Fruit fly (Drosophila melanogaster) whole organism, embryonic: ENCODE measurements around the gene CG12723.
A peak's percentile ranks its signal among the peaks of the same experiment; 100 is the strongest.

Source experiments
- ATbp ChIP-seq: fragments of 200-800 bp; sonication (Bioruptor generic); optimal IDR thresholded peaks from 2 replicates; lab custom pipeline; 2017; ENCODE audit warnings: missing biosample characterization, mild to moderate bottlenecking, missing genetic modification characterization, missing genetic modification reagents
- CG13775 ChIP-seq: fragments of 200-800 bp; sonication (Bioruptor generic); optimal IDR thresholded peaks from 3 replicates; lab custom pipeline; 2017; ENCODE audit warnings: missing biosample characterization, mild to moderate bottlenecking, missing genetic modification characterization
- CG14710 ChIP-seq: fragments of 200-800 bp; sonication (Bioruptor generic); optimal IDR thresholded peaks from 3 replicates; lab custom pipeline; 2019; ENCODE audit warnings: missing biosample characterization, mild to moderate bottlenecking, missing genetic modification characterization, moderate library complexity
- CG15601 ChIP-seq: fragments of 200-800 bp; sonication (Bioruptor generic); optimal IDR thresholded peaks from 3 replicates; lab custom pipeline; 2019; ENCODE audit warnings: missing biosample characterization, mild to moderate bottlenecking, missing genetic modification characterization, moderate library complexity
- CG1603 ChIP-seq: fragments of 200-800 bp; sonication (Bioruptor generic); optimal IDR thresholded peaks from 2 replicates; lab custom pipeline; 2019; ENCODE audit warnings: missing biosample characterization, mild to moderate bottlenecking, missing genetic modification characterization, moderate library complexity
- CG17361 ChIP-seq: fragments of 200-800 bp; sonication (Bioruptor generic); IDR thresholded peaks from 3 replicates; pipeline ENCODE4 v1.3.6; 2022; ENCODE audit warnings: missing biosample characterization, missing genetic modification characterization
- CG17568 ChIP-seq: fragments of 200-800 bp; sonication (Bioruptor generic); optimal IDR thresholded peaks from 2 replicates; lab custom pipeline; 2018; ENCODE audit warnings: missing biosample characterization, mild to moderate bottlenecking, missing genetic modification characterization, moderate library complexity
- CG2712 ChIP-seq: fragments of 200-800 bp; optimal IDR thresholded peaks from 3 replicates; lab custom pipeline; 2019; ENCODE audit warnings: missing biosample characterization, mild to moderate bottlenecking, missing genetic modification characterization, moderate library complexity
- CG30431 ChIP-seq: fragments of 200-800 bp; sonication (Bioruptor generic); optimal IDR thresholded peaks from 2 replicates; lab custom pipeline; 2017; ENCODE audit warnings: missing biosample characterization, missing genetic modification characterization
- CG34422 ChIP-seq: fragments of 200-800 bp; sonication (Bioruptor generic); IDR thresholded peaks from 3 replicates; pipeline ENCODE4 v1.3.6; 2022; ENCODE audit warnings: missing biosample characterization, missing genetic modification characterization
- CG4707 ChIP-seq: fragments of 200-800 bp; sonication (Bioruptor generic); optimal IDR thresholded peaks from 2 replicates; lab custom pipeline; 2018; ENCODE audit warnings: missing biosample characterization, mild to moderate bottlenecking, missing genetic modification characterization, moderate library complexity
- CG6254 ChIP-seq: fragments of 200-800 bp; sonication (Bioruptor generic); optimal IDR thresholded peaks from 3 replicates; lab custom pipeline; 2017; ENCODE audit warnings: mild to moderate bottlenecking, missing biosample characterization, missing genetic modification reagents, missing genetic modification characterization
- CG7928 ChIP-seq: fragments of 200-800 bp; sonication (Bioruptor generic); optimal IDR thresholded peaks from 2 replicates; lab custom pipeline; 2017; ENCODE audit warnings: missing biosample characterization, mild to moderate bottlenecking, missing genetic modification characterization
- CG8388 ChIP-seq: fragments of 200-800 bp; sonication (Bioruptor generic); optimal IDR thresholded peaks from 2 replicates; lab custom pipeline; 2019; ENCODE audit warnings: missing biosample characterization, mild to moderate bottlenecking, missing genetic modification characterization, moderate library complexity
- CTCF ChIP-seq: fragments of 200-800 bp; sonication (Bioruptor generic); optimal IDR thresholded peaks from 2 replicates; lab custom pipeline; 2017; ENCODE audit warnings: missing biosample characterization, mild to moderate bottlenecking, missing genetic modification characterization, moderate library complexity
- Chrac-16 ChIP-seq: fragments of 200-800 bp; sonication (Bioruptor generic); optimal IDR thresholded peaks from 3 replicates; lab custom pipeline; 2016; ENCODE audit warnings: missing biosample characterization, missing genetic modification characterization
- CrebB ChIP-seq: fragments of 200-800 bp; sonication (Bioruptor generic); optimal IDR thresholded peaks from 3 replicates; lab custom pipeline; 2018; ENCODE audit warnings: missing biosample characterization, mild to moderate bottlenecking, missing genetic modification characterization
- Dad ChIP-seq: fragments of 200-800 bp; sonication (Bioruptor generic); optimal IDR thresholded peaks from 3 replicates; lab custom pipeline; 2016; ENCODE audit warnings: missing biosample characterization, missing genetic modification characterization
- Drgx ChIP-seq: fragments of 200-800 bp; sonication (Bioruptor generic); IDR thresholded peaks from 2 replicates; pipeline ENCODE4 v1.3.6; 2022; ENCODE audit warnings: missing biosample characterization, missing genetic modification characterization
- E2f2 ChIP-seq: fragments of 200-800 bp; sonication (Bioruptor generic); IDR thresholded peaks from 2 replicates; pipeline ENCODE4 v1.3.6; 2022; ENCODE audit warnings: missing biosample characterization, missing genetic modification characterization
- Ets65A ChIP-seq: fragments of 200-800 bp; sonication (Bioruptor generic); peaks from one replicate; lab custom pipeline; 2016; ENCODE audit warnings: missing biosample characterization, missing genetic modification characterization
- H15 ChIP-seq: fragments of 200-800 bp; sonication (Bioruptor generic); IDR thresholded peaks from 3 replicates; pipeline ENCODE4 v1.3.6; 2022; ENCODE audit warnings: missing biosample characterization, missing genetic modification characterization
- Hmx ChIP-seq: fragments of 200-800 bp; sonication (Bioruptor generic); optimal IDR thresholded peaks from 2 replicates; lab custom pipeline; 2016; ENCODE audit warnings: missing biosample characterization, missing genetic modification characterization
- Med ChIP-seq: fragments of 200-800 bp; sonication (Bioruptor generic); peaks from one replicate; lab custom pipeline; 2016; ENCODE audit warnings: missing biosample characterization, missing genetic modification characterization, mild to moderate bottlenecking, inconsistent platforms, moderate library complexity
- Ssrp ChIP-seq: fragments of 200-800 bp; sonication (Bioruptor generic); optimal IDR thresholded peaks from 2 replicates; lab custom pipeline; 2018; ENCODE audit warnings: missing biosample characterization, mild to moderate bottlenecking, missing genetic modification characterization, moderate library complexity
- Xrp1 ChIP-seq: fragments of 200-800 bp; sonication (Bioruptor generic); IDR thresholded peaks from 2 replicates; pipeline ENCODE4 v1.3.6; 2022; ENCODE audit warnings: missing biosample characterization, missing genetic modification characterization
- amos ChIP-seq: fragments of 200-800 bp; sonication (Bioruptor generic); IDR thresholded peaks from 2 replicates; pipeline ENCODE4 v1.3.6; 2022; ENCODE audit warnings: missing biosample characterization, missing genetic modification characterization; ENCODE audit not compliant: partially characterized antibody
- ash1 ChIP-seq: fragments of 200-800 bp; sonication (Bioruptor generic); optimal IDR thresholded peaks from 2 replicates; lab custom pipeline; 2018; ENCODE audit warnings: missing biosample characterization, mild to moderate bottlenecking, missing genetic modification characterization
- bsh ChIP-seq, 2 experiments: fragments of 200-800 bp; sonication (Bioruptor generic); optimal IDR thresholded peaks; 2 replicates each; lab custom pipeline; 2017 to 2018; ENCODE audit warnings: mild to moderate bottlenecking in 2 of 2, missing biosample characterization in 2 of 2, missing genetic modification characterization in 2 of 2, moderate library complexity in 1 of 2
- chif ChIP-seq, 2 experiments: fragments of 200-800 bp; sonication (Bioruptor generic); optimal IDR thresholded peaks; 3 replicates each; lab custom pipeline; 2016; ENCODE audit warnings: missing biosample characterization in 2 of 2, missing genetic modification characterization in 2 of 2
- chinmo ChIP-seq: fragments of 200-800 bp; sonication (Bioruptor generic); IDR thresholded peaks from 4 replicates; pipeline ENCODE4 v1.3.6; 2022; ENCODE audit warnings: missing biosample characterization, missing genetic modification characterization; ENCODE audit not compliant: partially characterized antibody
- ewg ChIP-seq: fragments of 200-800 bp; sonication (Bioruptor generic); optimal IDR thresholded peaks from 3 replicates; lab custom pipeline; 2017; ENCODE audit warnings: mild to moderate bottlenecking, missing biosample characterization, missing genetic modification reagents, missing genetic modification characterization
- exex ChIP-seq: fragments of 200-800 bp; sonication (Bioruptor generic); optimal IDR thresholded peaks from 4 replicates; lab custom pipeline; 2018; ENCODE audit warnings: missing biosample characterization, mild to moderate bottlenecking, missing genetic modification characterization, moderate library complexity
- fd96Cb ChIP-seq: fragments of 200-800 bp; sonication (Bioruptor generic); optimal IDR thresholded peaks from 2 replicates; lab custom pipeline; 2018; ENCODE audit warnings: missing biosample characterization, mild to moderate bottlenecking, missing genetic modification characterization, moderate library complexity
- kah ChIP-seq: fragments of 200-800 bp; sonication (Bioruptor generic); optimal IDR thresholded peaks from 2 replicates; lab custom pipeline; 2018; ENCODE audit warnings: missing biosample characterization, mild to moderate bottlenecking, missing genetic modification characterization
- oc ChIP-seq: fragments of 200-800 bp; sonication (Bioruptor generic); optimal IDR thresholded peaks from 2 replicates; lab custom pipeline; 2018; ENCODE audit warnings: missing biosample characterization, mild to moderate bottlenecking, missing genetic modification characterization, moderate library complexity
- phol ChIP-seq: fragments of 200-800 bp; sonication (Bioruptor generic); optimal IDR thresholded peaks from 3 replicates; lab custom pipeline; 2018; ENCODE audit warnings: missing biosample characterization, mild to moderate bottlenecking, missing genetic modification characterization, moderate library complexity
- prd ChIP-seq, 3 experiments: fragments of >200 bp in 2 of 3; fragments of 200-800 bp in 1 of 3; sonication (Bioruptor generic) in 1 of 3; optimal IDR thresholded peaks in 2 of 3; IDR thresholded peaks in 1 of 3; 2 replicates in 2 of 3; 3 replicates in 1 of 3; pipeline versions ENCODE4 v1.3.6 to Lab custom; 2017 to 2022; ENCODE audit warnings: missing biosample characterization in 1 of 3, missing genetic modification characterization in 1 of 3
- repo ChIP-seq: fragments of 200-800 bp; sonication (Bioruptor generic); optimal IDR thresholded peaks from 2 replicates; lab custom pipeline; 2016; ENCODE audit warnings: missing biosample characterization, missing genetic modification characterization
- row ChIP-seq: fragments of 200-800 bp; sonication (Bioruptor generic); IDR thresholded peaks from 3 replicates; pipeline ENCODE4 v1.3.6; 2022; ENCODE audit warnings: missing biosample characterization, missing genetic modification characterization
- sens ChIP-seq: fragments of 200-800 bp; sonication (Bioruptor generic); peaks from one replicate; lab custom pipeline; 2016; ENCODE audit warnings: missing biosample characterization, missing genetic modification characterization
- sima ChIP-seq: fragments of 200-800 bp; sonication (Bioruptor generic); optimal IDR thresholded peaks from 2 replicates; lab custom pipeline; 2016; ENCODE audit warnings: missing biosample characterization, missing genetic modification characterization
- slbo ChIP-seq: fragments of 200-800 bp; sonication (Bioruptor generic); IDR thresholded peaks from 2 replicates; pipeline ENCODE4 v1.3.6; 2022; ENCODE audit warnings: missing biosample characterization, missing genetic modification characterization
- stwl ChIP-seq: fragments of 200-800 bp; sonication (Bioruptor generic); optimal IDR thresholded peaks from 3 replicates; lab custom pipeline; 2018; ENCODE audit warnings: missing biosample characterization, mild to moderate bottlenecking, missing genetic modification characterization, moderate library complexity
- ttk ChIP-seq: fragments of 200-800 bp; sonication (Bioruptor generic); IDR thresholded peaks from 2 replicates; pipeline ENCODE4 v2.1.2; 2022; ENCODE audit warnings: missing biosample characterization, missing genetic modification characterization
- unpg ChIP-seq: fragments of 200-800 bp; sonication (Bioruptor generic); optimal IDR thresholded peaks from 3 replicates; lab custom pipeline; 2018; ENCODE audit warnings: missing biosample characterization, mild to moderate bottlenecking, missing genetic modification characterization, moderate library complexity
- vvl ChIP-seq: fragments of 200-800 bp; sonication (Bioruptor generic); IDR thresholded peaks from 2 replicates; pipeline ENCODE4 v1.3.6; 2022; ENCODE audit warnings: missing biosample characterization, missing genetic modification characterization

CG12723 gene

dm6 chrX:13224846-13225245 lies 33.2 kb upstream of the CG12723 start:
- TF ChIP-seq Hmx: no peak
- peak; percentile 17 for TF ChIP-seq stwl
- TF ChIP-seq CG17361: 0 out of 3 replicates have a peak, but pooled peaks have one; percentile 10
- no peak for TF ChIP-seq ash1
- peak; percentile 85 for TF ChIP-seq CTCF (GFP tag; lab: Kevin White, UChicago)
- TF ChIP-seq exex (tag; lab: Kevin White, UChicago): no peak

DNA sequence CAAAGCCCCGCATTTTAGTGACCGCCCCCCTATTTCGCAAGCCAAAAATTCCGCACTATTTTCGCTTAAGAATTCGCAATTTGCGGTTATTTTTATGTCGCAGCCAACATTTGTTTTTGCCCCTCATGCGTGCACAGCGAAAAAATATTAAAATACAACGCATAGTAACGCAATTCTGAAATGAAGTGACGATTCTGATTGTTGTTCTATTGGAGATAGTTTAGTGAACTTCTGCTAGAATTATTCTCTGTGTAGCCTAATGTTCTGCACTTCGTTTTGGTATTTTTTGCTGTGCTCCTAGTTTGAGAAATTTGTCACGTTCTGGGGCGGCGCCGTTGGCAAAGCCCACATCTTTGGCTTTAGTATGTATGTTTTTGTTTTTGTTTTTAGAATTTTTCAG lies 30.2 kb upstream of the CG12723 start:
- peak; percentile 45 for TF ChIP-seq Drgx
- peak; percentile 40 for TF ChIP-seq Med
- TF ChIP-seq vvl (GFP tag; lab: Robert Waterston, UW): no peak

dm6 chrX:13221311-13221710 lies 29.6 kb upstream of the CG12723 start:
- TF ChIP-seq Ets65A (GFP tag; lab: Kevin White, UChicago) (peak; percentile 18), CG7928 (GFP tag; lab: Kevin White, UChicago) (no peak), CG4707 (GFP tag; lab: Kevin White, UChicago) (no peak), Ssrp (tag; lab: Kevin White, UChicago) (peak; percentile 24), CG34422 (GFP tag; lab: Robert Waterston, UW) (0 out of 3 replicates have a peak, but pooled peaks have one; percentile 22), CG13775 (no peak), E2f2 (GFP tag; lab: Robert Waterston, UW) (no peak), sens (GFP tag; lab: Kevin White, UChicago) (peak; percentile 74), unpg (GFP tag; lab: Kevin White, UChicago) (peak; percentile 12), chif (GFP tag; optimal IDR thresholded peaks at IDR 0.05; lab: Kevin White, UChicago) (peak in 1 of 2 experiments; percentile 2), ttk (GFP tag; lab: Robert Waterston, UW) (0 out of 2 replicates have a peak, but pooled peaks have one; percentile 17), fd96Cb (tag; lab: Kevin White, UChicago) (peak; percentile 5), Med (peak; percentile 53), ATbp (GFP tag; lab: Kevin White, UChicago) (peak; percentile 1), prd (optimal IDR thresholded peaks at IDR 0.05; lab: Kevin White, UChicago) (no peak), prd (GFP tag; IDR thresholded peaks at IDR 0.05; lab: Robert Waterston, UW) (peak; percentile 36; the same call in 1 of the 3 replicates), ewg (GFP tag; lab: Kevin White, UChicago) (peak; percentile 14), oc (tag; lab: Kevin White, UChicago) (peak; percentile 9), CG15601 (peak; percentile 32), kah (GFP tag; lab: Kevin White, UChicago) (no peak), Xrp1 (GFP tag; lab: Robert Waterston, UW) (peak; percentile 50; the same call in 1 of the 2 replicates), amos (GFP tag; lab: Robert Waterston, UW) (no peak), repo (GFP tag; lab: Kevin White, UChicago) (no peak), sima (GFP tag; lab: Kevin White, UChicago) (no peak), CG8388 (GFP tag; lab: Kevin White, UChicago) (peak; percentile 47), slbo (GFP tag; lab: Robert Waterston, UW) (no peak), CG17568 (no peak), CG1603 (tag; lab: Kevin White, UChicago) (peak; percentile 43), bsh (GFP tag; optimal IDR thresholded peaks at IDR 0.05; lab: Kevin White, UChicago) (peak in 1 of 2 experiments; percentile 55), phol (tag; lab: Kevin White, UChicago) (peak; percentile 8), CG6254 (GFP tag; lab: Kevin White, UChicago) (peak; percentile 31), vvl (GFP tag; lab: Robert Waterston, UW) (peak; percentile 47; the same call in 1 of the 2 replicates), H15 (GFP tag; lab: Robert Waterston, UW) (no peak), CG14710 (tag; lab: Kevin White, UChicago) (peak; percentile 5), Chrac-16 (no peak), chinmo (GFP tag; lab: Robert Waterston, UW) (0 out of 4 replicates have a peak, but pooled peaks have one; percentile 23), CrebB (tag; lab: Kevin White, UChicago) (no peak), CG30431 (no peak), CG2712 (tag; lab: Kevin White, UChicago) (peak; percentile 38), row (peak; percentile 25; the same call in 2 of the 3 replicates), Dad (no peak)
